Worm (Caenorhabditis elegans): ENCODE data around the gene cutl-21.

- TF ChIP-seq lin-39 (tag; optimal IDR thresholded peaks at IDR 0.05) (no peak), ama-1 (optimal IDR thresholded peaks at IDR 0.05) (no peak)
Observed at ce11 chrX:977958-978686, 26.0 kb upstream of the cutl-21 start, which contains the start of gene abhd-3.2.
